Worm (Caenorhabditis elegans): ENCODE measurements around the gene cyp-35B3.

The cyp-35B3 gene

ce11 chrV:3943364-3943763 lies 1.8 kb upstream of the cyp-35B3 start:
- TF ChIP-seq rpc-1 (optimal IDR thresholded peaks at IDR 0.05) (no peak), rpc-1 (tag; optimal IDR thresholded peaks at IDR 0.05) (no peak), aptf-2 (GFP tag; conservative IDR thresholded peaks at IDR 0.05) (no peak), hmg-20 (GFP tag; IDR thresholded peaks at IDR 0.05) (no peak), ztf-3 (GFP tag; optimal IDR thresholded peaks at IDR 0.05) (no peak), snpc-1.1 (tag; optimal IDR thresholded peaks at IDR 0.05; ENCODE audit: insufficient read depth) (no peak), madf-3 (GFP tag; IDR thresholded peaks at IDR 0.05) (no peak), F33H1.4 (GFP tag; IDR thresholded peaks at IDR 0.05) (no peak), ceh-100 (GFP tag; IDR thresholded peaks at IDR 0.05) (no peak), madf-10 (tag; optimal IDR thresholded peaks at IDR 0.05) (no peak), Y56A3A.18 (GFP tag; IDR thresholded peaks at IDR 0.05) (no peak)

- no peak for TF ChIP-seq K12H6.12 (tag; optimal IDR thresholded peaks at IDR 0.05)
- TF ChIP-seq lag-1 (GFP tag; IDR thresholded peaks at IDR 0.05) = no peak
- no peak for TF ChIP-seq efl-1 (GFP tag; optimal IDR thresholded peaks at IDR 0.05)
- TF ChIP-seq nhr-80 (tag; optimal IDR thresholded peaks at IDR 0.05) = no peak
- TF ChIP-seq Y79H2A.3 (GFP tag; conservative IDR thresholded peaks at IDR 0.05) = no peak
- TF ChIP-seq ceh-91 (GFP tag; IDR thresholded peaks at IDR 0.05) = no peak
- TF ChIP-seq dpff-1 (tag; optimal IDR thresholded peaks at IDR 0.05) = no peak
- no peak for TF ChIP-seq F37B4.10 (GFP tag; IDR thresholded peaks at IDR 0.05)
- TF ChIP-seq atf-7 (tag; optimal IDR thresholded peaks at IDR 0.05) = no peak
- TF ChIP-seq Y53F4B.3 (GFP tag; IDR thresholded peaks at IDR 0.05) = no peak
- no peak for TF ChIP-seq lsy-27 (tag; optimal IDR thresholded peaks at IDR 0.05; ENCODE audit: borderline replicate concordance, insufficient read depth)
- TF ChIP-seq nhr-27 (tag; optimal IDR thresholded peaks at IDR 0.05) = no peak
- TF ChIP-seq ztf-26 (tag; optimal IDR thresholded peaks at IDR 0.05) = no peak
- no peak for TF ChIP-seq F39B2.1 (GFP tag; IDR thresholded peaks at IDR 0.05)
- TF ChIP-seq hsf-1 (GFP tag; IDR thresholded peaks at IDR 0.05) = no peak
These were observed 4.6 kb downstream of the cyp-35B3 start, which contains the start of gene dach-1 for ce11 chrV:3949723-3950122. TSS of gene dach-1 (plus strand) at chrV:3950023.

- TF ChIP-seq C06A6.2 (GFP tag; conservative IDR thresholded peaks at IDR 0.05) (no peak), unc-130 (GFP tag; optimal IDR thresholded peaks at IDR 0.05) (no peak), dpff-1 (tag; optimal IDR thresholded peaks at IDR 0.05) (no peak), lin-54 (GFP tag; optimal IDR thresholded peaks at IDR 0.05) (no peak), Y95B8A.8 (GFP tag; IDR thresholded peaks at IDR 0.05) (no peak)
These were observed 8.6 kb downstream of the cyp-35B3 start, which contains the start of gene str-247 for ce11 chrV:3953739-3954138. TSS of gene str-247 (plus strand) at chrV:3954039.

ce11 chrV:3957608-3958007 lies 12.5 kb downstream of the cyp-35B3 start, which contains the start of gene cyp-34A5:
TSS of gene cyp-34A5 (minus strand) at chrV:3957708.
- TF ChIP-seq sdz-38 (tag; optimal IDR thresholded peaks at IDR 0.05) (no peak), snpc-1.1 (tag; optimal IDR thresholded peaks at IDR 0.05; ENCODE audit: insufficient read depth) (no peak), madf-3 (GFP tag; IDR thresholded peaks at IDR 0.05) (no peak), ztf-22 (GFP tag; optimal IDR thresholded peaks at IDR 0.05) (no peak)

- TF ChIP-seq zfh-2 (GFP tag; conservative IDR thresholded peaks at IDR 0.05) = no peak
- TF ChIP-seq ztf-22 (GFP tag; optimal IDR thresholded peaks at IDR 0.05) = no peak
- TF ChIP-seq snpc-1.1 (tag; optimal IDR thresholded peaks at IDR 0.05; ENCODE audit: insufficient read depth) = no peak
These were observed 16.1 kb downstream of the cyp-35B3 start, which contains the start of gene cyp-34A6 for ce11 chrV:3961235-3961634. TSS of gene cyp-34A6 (minus strand) at chrV:3961335.
